Worm (Caenorhabditis elegans) whole organism, L4 larva: ENCODE measurements around the gene ZK1058.9.
"Not testable (repeated sequence)": the region's sequence is repeated elsewhere in the genome, so short reads cannot be mapped to it uniquely, and the experiment has no call there.

Source experiments
- R02D3.7 ChIP-seq: fragments of 150-350 bp; sonication (generic microtip); optimal IDR thresholded peaks from 3 replicates; lab custom pipeline; 2014; ENCODE audit warnings: missing biosample characterization, missing genetic modification characterization
- jun-1 ChIP-seq: fragments of 150-350 bp; optimal IDR thresholded peaks from 2 replicates; lab custom pipeline; 2014; ENCODE audit warnings: missing biosample characterization, missing genetic modification reagents, missing genetic modification characterization
- nhr-76 ChIP-seq: fragments of 150-350 bp; optimal IDR thresholded peaks from 2 replicates; lab custom pipeline; 2014; ENCODE audit warnings: missing biosample characterization, missing genetic modification characterization
- unc-62 ChIP-seq, 3 experiments: fragments of 150-350 bp in 1 of 3; sonication (generic microtip); optimal IDR thresholded peaks in 2 of 3; peaks in 1 of 3; 1 replicate in 1 of 3; 2 replicates in 2 of 3; lab custom pipeline; 2014 to 2017; ENCODE audit warnings: missing biosample characterization in 3 of 3, missing genetic modification characterization in 3 of 3, missing genetic modification reagents in 3 of 3, missing genotype in 1 of 3
- zag-1 ChIP-seq: fragments of 150-350 bp; optimal IDR thresholded peaks from 2 replicates; lab custom pipeline; 2014; ENCODE audit warnings: missing biosample characterization, missing genetic modification characterization

ce11 chrIII:3897116-3897845 lies 28.7 kb downstream of the ZK1058.9 start:
- not testable (repeated sequence) for TF ChIP-seq jun-1 (tag; lab: Kevin White, UChicago); unc-62 (GFP tag; optimal IDR thresholded peaks at IDR 0.05 in 1 of 2; lab: Kevin White, UChicago); unc-62 (tag; optimal IDR thresholded peaks at IDR 0.05; lab: Kevin White, UChicago); zag-1 (tag; lab: Kevin White, UChicago); R02D3.7 (tag; lab: Kevin White, UChicago); nhr-76 (tag; lab: Kevin White, UChicago)
